Fruit fly (Drosophila melanogaster): ENCODE measurements around the gene Lkb1.

The Lkb1 gene

dm6 chr3R:13676137-13677086 is at the start of gene Lkb1, which contains the start of gene CG9588 (continued):
- TF ChIP-seq wdn (GFP tag; IDR thresholded peaks at IDR 0.05) (peak; percentile 67), mam (GFP tag; optimal IDR thresholded peaks at IDR 0.05) (peak; percentile 35), ara (GFP tag; IDR thresholded peaks at IDR 0.05) (peak; percentile 80), Rfx (GFP tag; IDR thresholded peaks at IDR 0.05) (peak; percentile 85), mld (GFP tag; IDR thresholded peaks at IDR 0.05; ENCODE audit: partially characterized antibody) (no peak), CG7372 (GFP tag; IDR thresholded peaks at IDR 0.05) (peak; percentile 66), Lpt (GFP tag; optimal IDR thresholded peaks at IDR 0.05) (no peak), bsh (GFP tag; optimal IDR thresholded peaks at IDR 0.05) (peak; percentile 34 to 46), Nf-YA (GFP tag; IDR thresholded peaks at IDR 0.05) (peak; percentile 69; the same call in 1 of the 2 replicates), bowl (GFP tag; IDR thresholded peaks at IDR 0.05) (0 out of 2 replicates have a peak, but pooled peaks have one; percentile 28), CG32772 (GFP tag; IDR thresholded peaks at IDR 0.05) (peak; percentile 66), trh (GFP tag; optimal IDR thresholded peaks at IDR 0.05) (peak; percentile 56)

- TF ChIP-seq CG12299 (tag; optimal IDR thresholded peaks at IDR 0.05) (no peak), CG10979 (tag; optimal IDR thresholded peaks at IDR 0.05) (no peak), CG15073 (GFP tag; optimal IDR thresholded peaks at IDR 0.05) (no peak), Ptx1 (GFP tag; IDR thresholded peaks at IDR 0.05) (no peak), HLH54F (GFP tag; optimal IDR thresholded peaks at IDR 0.05) (no peak), Ssrp (tag; optimal IDR thresholded peaks at IDR 0.05) (no peak), CG2120 (GFP tag; optimal IDR thresholded peaks at IDR 0.05) (no peak), B-H2 (GFP tag; optimal IDR thresholded peaks at IDR 0.05) (no peak), gcm2 (GFP tag; optimal IDR thresholded peaks at IDR 0.05) (no peak), ara (GFP tag; IDR thresholded peaks at IDR 0.05) (no peak), Dbx (GFP tag; IDR thresholded peaks at IDR 0.05) (no peak), CG15696 (tag; optimal IDR thresholded peaks at IDR 0.05) (no peak), fd64A (GFP tag; optimal IDR thresholded peaks at IDR 0.05) (no peak), CG9876 (GFP tag; optimal IDR thresholded peaks at IDR 0.05) (no peak), Bteb2 (GFP tag; optimal IDR thresholded peaks at IDR 0.05) (no peak)
Observed at dm6 chr3R:13631642-13632041, 44.7 kb upstream of the Lkb1 start, which contains the start of gene CG10841. Gene CG10841, plus strand, starts transcription at chr3R:13631942.

dm6 chr3R:13644778-13645660 is 31.3 kb upstream of the Lkb1 start:
- TF ChIP-seq Side (GFP tag; optimal IDR thresholded peaks at IDR 0.05) (no peak), az2 (GFP tag; optimal IDR thresholded peaks at IDR 0.05) (peak; percentile 22), Meics (GFP tag; optimal IDR thresholded peaks at IDR 0.05) (no peak), Hmr (GFP tag; optimal IDR thresholded peaks at IDR 0.05) (no peak), Sox102F (GFP tag; optimal IDR thresholded peaks at IDR 0.05) (no peak), dm (GFP tag; optimal IDR thresholded peaks at IDR 0.05) (peak; percentile 98), CG4730 (GFP tag; IDR thresholded peaks at IDR 0.05) (no peak), CG9727 (GFP tag; optimal IDR thresholded peaks at IDR 0.05) (no peak), jigr1 (GFP tag; IDR thresholded peaks at IDR 0.05) (no peak), CG11247 (GFP tag; IDR thresholded peaks at IDR 0.05) (no peak), Hmx (GFP tag; optimal IDR thresholded peaks at IDR 0.05) (no peak), CG17361 (GFP tag; IDR thresholded peaks at IDR 0.05) (no peak; the same call in 1 of the 3 replicates), CG18599 (GFP tag; optimal IDR thresholded peaks at IDR 0.05) (no peak), CG17612 (GFP tag; IDR thresholded peaks at IDR 0.05) (no peak), CG31224 (GFP tag; IDR thresholded peaks at IDR 0.05) (no peak), CG1832 (GFP tag; optimal IDR thresholded peaks at IDR 0.05) (peak; percentile 53), CG17912 (GFP tag; optimal IDR thresholded peaks at IDR 0.05) (no peak), CG11560 (tag; IDR thresholded peaks at IDR 0.05) (no peak), croc (GFP tag; conservative IDR thresholded peaks at IDR 0.05) (no peak), dmrt11E (tag; optimal IDR thresholded peaks at IDR 0.05) (no peak)

Data from whole organism, embryonic.